Fruit fly (Drosophila melanogaster): ENCODE results near the gene TotA.

dm6 chr3R:20897128-20897527 lies 26.3 kb downstream of the TotA start, which contains the start of gene Ktl:
- TF ChIP-seq CG33017 (tag; optimal IDR thresholded peaks at IDR 0.05) (no peak), tj (GFP tag; optimal IDR thresholded peaks at IDR 0.05) (no peak), ovo (GFP tag; optimal IDR thresholded peaks at IDR 0.05) (no peak), cnc (optimal IDR thresholded peaks at IDR 0.05) (no peak), CG1620 (GFP tag; optimal IDR thresholded peaks at IDR 0.05) (no peak), CG14711 (tag; optimal IDR thresholded peaks at IDR 0.05) (no peak), CG12768 (GFP tag; optimal IDR thresholded peaks at IDR 0.05) (no peak), Mnt (GFP tag; optimal IDR thresholded peaks at IDR 0.05) (no peak)

Measured in whole organism, adult.